Fruit fly (Drosophila melanogaster) whole organism, embryonic: ENCODE measurements around the gene RpS15Aa.

Experiments used
- Antp ChIP-seq: fragments of 200-800 bp; sonication (Bioruptor generic); optimal IDR thresholded peaks from 3 replicates; lab custom pipeline; 2016; ENCODE audit warnings: missing biosample characterization, missing genetic modification characterization
- Bgb ChIP-seq: fragments of 200-800 bp; sonication (Bioruptor generic); IDR thresholded peaks from 2 replicates; pipeline ENCODE4 v1.3.6; 2022; ENCODE audit warnings: missing biosample characterization, missing genetic modification characterization; ENCODE audit not compliant: partially characterized antibody
- CG12071 ChIP-seq: fragments of 200-800 bp; sonication (Bioruptor generic); optimal IDR thresholded peaks from 3 replicates; lab custom pipeline; 2018; ENCODE audit warnings: missing biosample characterization, mild to moderate bottlenecking, missing genetic modification characterization
- CG14050 ChIP-seq: fragments of 200-800 bp; sonication (Bioruptor generic); IDR thresholded peaks from 3 replicates; pipeline ENCODE4 v1.3.6; 2022; ENCODE audit warnings: missing biosample characterization, missing genetic modification characterization
- CG16813 ChIP-seq: fragments of 200-800 bp; sonication (Bioruptor generic); IDR thresholded peaks from 3 replicates; pipeline ENCODE4 v1.3.6; 2022; ENCODE audit warnings: missing biosample characterization, missing genetic modification characterization; ENCODE audit not compliant: partially characterized antibody
- CG17328 ChIP-seq: fragments of 200-800 bp; sonication (Bioruptor generic); IDR thresholded peaks from 2 replicates; pipeline ENCODE4 v1.3.6; 2022; ENCODE audit warnings: missing biosample characterization, missing genetic modification characterization
- CG17385 ChIP-seq: fragments of 200-800 bp; sonication (Bioruptor generic); optimal IDR thresholded peaks from 3 replicates; lab custom pipeline; 2018; ENCODE audit warnings: missing biosample characterization, mild to moderate bottlenecking, missing genetic modification characterization
- CG2199 ChIP-seq: fragments of 200-800 bp; sonication (Bioruptor generic); IDR thresholded peaks from 3 replicates; pipeline ENCODE4 v1.3.6; 2022; ENCODE audit warnings: missing biosample characterization, missing genetic modification characterization
- CG31441 ChIP-seq: fragments of 200-800 bp; sonication (Bioruptor generic); IDR thresholded peaks from 2 replicates; pipeline ENCODE4 v1.3.6; 2022; ENCODE audit warnings: missing biosample characterization, missing genetic modification characterization
- CG3838 ChIP-seq: fragments of 200-800 bp; sonication (Bioruptor generic); optimal IDR thresholded peaks from 3 replicates; lab custom pipeline; 2016; ENCODE audit warnings: missing biosample characterization, missing genetic modification characterization
- CG4730 ChIP-seq: fragments of 200-800 bp; sonication (Bioruptor generic); IDR thresholded peaks from 2 replicates; pipeline ENCODE4 v1.3.6; 2022; ENCODE audit warnings: missing biosample characterization, missing genetic modification characterization
- CG8388 ChIP-seq: fragments of 200-800 bp; sonication (Bioruptor generic); optimal IDR thresholded peaks from 2 replicates; lab custom pipeline; 2019; ENCODE audit warnings: missing biosample characterization, mild to moderate bottlenecking, missing genetic modification characterization, moderate library complexity
- CG9609 ChIP-seq: fragments of 200-800 bp; sonication (Bioruptor generic); optimal IDR thresholded peaks from 3 replicates; lab custom pipeline; 2016; ENCODE audit warnings: missing biosample characterization, missing genetic modification characterization
- CTCF ChIP-seq: fragments of 200-800 bp; sonication (Bioruptor generic); optimal IDR thresholded peaks from 2 replicates; lab custom pipeline; 2017; ENCODE audit warnings: missing biosample characterization, mild to moderate bottlenecking, missing genetic modification characterization, moderate library complexity
- Dp ChIP-seq: fragments of 200-800 bp; sonication (Bioruptor generic); optimal IDR thresholded peaks from 2 replicates; lab custom pipeline; 2018; ENCODE audit warnings: missing biosample characterization, mild to moderate bottlenecking, missing genetic modification characterization, moderate library complexity
- Drgx ChIP-seq: fragments of 200-800 bp; sonication (Bioruptor generic); IDR thresholded peaks from 2 replicates; pipeline ENCODE4 v1.3.6; 2022; ENCODE audit warnings: missing biosample characterization, missing genetic modification characterization
- MBD-R2 ChIP-seq: fragments of 200-800 bp; sonication (Bioruptor generic); IDR thresholded peaks from 2 replicates; pipeline ENCODE4 v1.3.6; 2022; ENCODE audit warnings: missing biosample characterization, missing genetic modification characterization
- Myb ChIP-seq: fragments of 200-800 bp; sonication (Bioruptor generic); optimal IDR thresholded peaks from 2 replicates; lab custom pipeline; 2016; ENCODE audit warnings: missing biosample characterization, missing genetic modification characterization
- Pdp1 ChIP-seq, 2 experiments: fragments of 200-800 bp; sonication (Bioruptor generic); optimal IDR thresholded peaks; 3 replicates each; lab custom pipeline; 2016; ENCODE audit warnings: missing biosample characterization in 2 of 2, missing genetic modification characterization in 2 of 2, mild to moderate bottlenecking in 1 of 2, moderate library complexity in 1 of 2
- Side ChIP-seq: fragments of 200-800 bp; sonication (Bioruptor generic); optimal IDR thresholded peaks from 2 replicates; lab custom pipeline; 2016; ENCODE audit warnings: missing biosample characterization, missing genetic modification characterization
- Tbp ChIP-seq: fragments of >200 bp; optimal IDR thresholded peaks from 2 replicates; lab custom pipeline; 2018; ENCODE audit warnings: missing biosample characterization, missing genetic modification characterization
- YL-1 ChIP-seq: fragments of 200-800 bp; sonication (Bioruptor generic); optimal IDR thresholded peaks from 3 replicates; lab custom pipeline; 2017; ENCODE audit warnings: missing biosample characterization, mild to moderate bottlenecking, missing genetic modification characterization
- cg ChIP-seq: fragments of 200-800 bp; sonication (Bioruptor generic); optimal IDR thresholded peaks from 3 replicates; lab custom pipeline; 2019; ENCODE audit warnings: missing biosample characterization, mild to moderate bottlenecking, missing genetic modification characterization, moderate library complexity
- chm ChIP-seq: fragments of 200-800 bp; sonication (Bioruptor generic); IDR thresholded peaks from 2 replicates; pipeline ENCODE4 v1.3.6; 2022; ENCODE audit warnings: missing biosample characterization, missing genetic modification characterization
- ci ChIP-seq: fragments of 200-800 bp; sonication (Bioruptor generic); IDR thresholded peaks from 3 replicates; pipeline ENCODE4 v1.3.6; 2022; ENCODE audit warnings: missing biosample characterization, missing genetic modification characterization
- crol ChIP-seq: fragments of 200-800 bp; sonication (Bioruptor generic); IDR thresholded peaks from 2 replicates; pipeline ENCODE4 v1.3.6; 2022; ENCODE audit warnings: missing biosample characterization, missing genetic modification characterization
- dmrt11E ChIP-seq: fragments of 200-800 bp; sonication (Bioruptor generic); optimal IDR thresholded peaks from 3 replicates; lab custom pipeline; 2018; ENCODE audit warnings: missing biosample characterization, mild to moderate bottlenecking, missing genetic modification characterization, moderate library complexity
- eve ChIP-seq, 2 experiments: fragments of >200 bp; optimal IDR thresholded peaks; 2 replicates each; lab custom pipeline; 2017; ENCODE audit warnings: missing biosample characterization in 2 of 2, missing genetic modification characterization in 2 of 2
- exex ChIP-seq: fragments of 200-800 bp; sonication (Bioruptor generic); optimal IDR thresholded peaks from 4 replicates; lab custom pipeline; 2018; ENCODE audit warnings: missing biosample characterization, mild to moderate bottlenecking, missing genetic modification characterization, moderate library complexity
- fd96Cb ChIP-seq: fragments of 200-800 bp; sonication (Bioruptor generic); optimal IDR thresholded peaks from 2 replicates; lab custom pipeline; 2018; ENCODE audit warnings: missing biosample characterization, mild to moderate bottlenecking, missing genetic modification characterization, moderate library complexity
- grn ChIP-seq: fragments of 200-800 bp; sonication (Bioruptor generic); optimal IDR thresholded peaks from 3 replicates; lab custom pipeline; 2017; ENCODE audit warnings: missing biosample characterization, missing genetic modification characterization
- ind ChIP-seq: fragments of 200-800 bp; sonication (Bioruptor generic); optimal IDR thresholded peaks from 3 replicates; lab custom pipeline; 2016; ENCODE audit warnings: missing biosample characterization, missing genetic modification characterization
- insv ChIP-seq, 2 experiments: fragments of 200-800 bp; sonication (Bioruptor generic); optimal IDR thresholded peaks; 3 replicates each; lab custom pipeline; 2016 to 2018; ENCODE audit warnings: missing biosample characterization in 2 of 2, missing genetic modification characterization in 2 of 2
- inv ChIP-seq: fragments of 200-800 bp; sonication (Bioruptor generic); IDR thresholded peaks from 2 replicates; pipeline ENCODE4 v1.3.6; 2022; ENCODE audit warnings: missing biosample characterization, missing genetic modification characterization; ENCODE audit not compliant: partially characterized antibody
- klu ChIP-seq: fragments of 200-800 bp; sonication (Bioruptor generic); IDR thresholded peaks from 2 replicates; pipeline ENCODE4 v1.3.6; 2022; ENCODE audit warnings: missing biosample characterization, missing genetic modification characterization
- lilli ChIP-seq: fragments of 200-800 bp; sonication (Bioruptor generic); optimal IDR thresholded peaks from 3 replicates; lab custom pipeline; 2016; ENCODE audit warnings: missing biosample characterization, missing genetic modification characterization
- lola ChIP-seq, 3 experiments: fragments of >200 bp in 2 of 3; fragments of 200-800 bp in 1 of 3; sonication (Bioruptor generic) in 1 of 3; optimal IDR thresholded peaks; 2 replicates each; lab custom pipeline; 2017 to 2019; ENCODE audit warnings: missing biosample characterization in 3 of 3, missing genetic modification characterization in 3 of 3, mild to moderate bottlenecking in 1 of 3, moderate library complexity in 1 of 3
- luna ChIP-seq: fragments of 200-800 bp; sonication (Bioruptor generic); optimal IDR thresholded peaks from 2 replicates; lab custom pipeline; 2016; ENCODE audit warnings: missing biosample characterization, missing genetic modification characterization
- nerfin-1 ChIP-seq: fragments of 200-800 bp; sonication (Bioruptor generic); optimal IDR thresholded peaks from 3 replicates; lab custom pipeline; 2019; ENCODE audit warnings: missing biosample characterization, mild to moderate bottlenecking, missing genetic modification characterization, moderate library complexity
- nom ChIP-seq: fragments of 200-800 bp; sonication (Bioruptor generic); optimal IDR thresholded peaks from 2 replicates; lab custom pipeline; 2017; ENCODE audit warnings: missing biosample characterization, missing genetic modification characterization, mild to moderate bottlenecking, moderate library complexity, missing genetic modification reagents
- org-1 ChIP-seq: fragments of 200-800 bp; sonication (Bioruptor generic); optimal IDR thresholded peaks from 2 replicates; lab custom pipeline; 2017; ENCODE audit warnings: missing biosample characterization, missing genetic modification characterization
- sug ChIP-seq: fragments of 200-800 bp; optimal IDR thresholded peaks from 2 replicates; lab custom pipeline; 2019; ENCODE audit warnings: missing biosample characterization, mild to moderate bottlenecking, missing genetic modification characterization, moderate library complexity

Gene RpS15Aa

dm6 chrX:13373239-13374153 lies 36.0 kb upstream of the RpS15Aa start (continued):
- TF ChIP-seq Bgb (no peak), luna (no peak), lola (GFP tag; optimal IDR thresholded peaks at IDR 0.05; lab: Kevin White, UChicago) (peak in 1 of 3 experiments; percentile 80), CG14050 (GFP tag; lab: Robert Waterston, UW) (peak; percentile 68; the same call in 2 of the 3 replicates), nerfin-1 (tag; lab: Kevin White, UChicago) (peak; percentile 34), Tbp (GFP tag; lab: Kevin White, UChicago) (no peak), grn (GFP tag; lab: Kevin White, UChicago) (peak; percentile 74), ind (GFP tag; lab: Kevin White, UChicago) (peak; percentile 84)

dm6 chrX:13372512-13372911 lies 35.0 kb upstream of the RpS15Aa start:
- no peak for TF ChIP-seq Drgx (GFP tag; lab: Robert Waterston, UW)
- peak; percentile 4 for TF ChIP-seq sug (tag; lab: Kevin White, UChicago)
- no peak for TF ChIP-seq CG3838
- peak; percentile 35 for TF ChIP-seq nom (GFP tag; lab: Kevin White, UChicago)
- no peak for TF ChIP-seq CTCF (GFP tag; lab: Kevin White, UChicago)
- peak in 1 of 2 experiments; percentile 67 for TF ChIP-seq Pdp1 (GFP tag; optimal IDR thresholded peaks at IDR 0.05; lab: Kevin White, UChicago)

- peak; percentile 65 for TF ChIP-seq sug (tag; lab: Kevin White, UChicago)
- TF ChIP-seq CG2199 (GFP tag; lab: Robert Waterston, UW) = no peak
- TF ChIP-seq chm (GFP tag; lab: Robert Waterston, UW) = no peak
- peak; percentile 69 for TF ChIP-seq crol (GFP tag; lab: Robert Waterston, UW)
- TF ChIP-seq insv (GFP tag; optimal IDR thresholded peaks at IDR 0.05; lab: Kevin White, UChicago) = peak in 1 of 2 experiments; percentile 20
- peak; percentile 2 for TF ChIP-seq grn (GFP tag; lab: Kevin White, UChicago)
- TF ChIP-seq exex = peak; percentile 18
- TF ChIP-seq lilli (GFP tag; lab: Kevin White, UChicago) = no peak
- peak in 1 of 2 experiments; percentile 46 for TF ChIP-seq Pdp1 (GFP tag; optimal IDR thresholded peaks at IDR 0.05; lab: Kevin White, UChicago)
- no peak for TF ChIP-seq CG17328 (GFP tag; lab: Robert Waterston, UW)
- TF ChIP-seq eve (GFP tag; optimal IDR thresholded peaks at IDR 0.05; lab: Kevin White, UChicago) = peak in 1 of 2 experiments; percentile 9
- no peak for TF ChIP-seq CG8388
- no peak for TF ChIP-seq Myb (GFP tag; lab: Kevin White, UChicago)
These were observed 34.2 kb upstream of the RpS15Aa start for dm6 chrX:13371704-13372049.

dm6 chrX:13370826-13371703 lies 33.6 kb upstream of the RpS15Aa start:
- no peak for TF ChIP-seq CG4730 (GFP tag; lab: Robert Waterston, UW)
- TF ChIP-seq lilli (GFP tag; lab: Kevin White, UChicago) = peak; percentile 22
- TF ChIP-seq CG9609 (GFP tag; lab: Kevin White, UChicago) = peak; percentile 36
- peak; percentile 18 for TF ChIP-seq Side
- peak; percentile 76 for TF ChIP-seq Bgb
- TF ChIP-seq Antp (GFP tag; lab: Kevin White, UChicago) = peak; percentile 8
- TF ChIP-seq dmrt11E (tag; lab: Kevin White, UChicago) = no peak
- TF ChIP-seq CG12071 (GFP tag; lab: Kevin White, UChicago) = no peak
- TF ChIP-seq YL-1 (GFP tag; lab: Kevin White, UChicago) = peak; percentile 6
- peak; percentile 23; the same call in 1 of the 2 replicates for TF ChIP-seq CG31441
- TF ChIP-seq CG16813 (GFP tag; lab: Robert Waterston, UW) = peak; percentile 53
- no peak for TF ChIP-seq klu (GFP tag; lab: Robert Waterston, UW)
- peak; percentile 80 for TF ChIP-seq Dp (GFP tag; lab: Kevin White, UChicago)
- peak; percentile 21; the same call in 1 of the 3 replicates for TF ChIP-seq ci
- TF ChIP-seq CG17385 (GFP tag; lab: Kevin White, UChicago) = no peak
- TF ChIP-seq cg = peak; percentile 80
- TF ChIP-seq org-1 = no peak
- TF ChIP-seq fd96Cb (tag; lab: Kevin White, UChicago) = no peak
- peak; percentile 59 for TF ChIP-seq MBD-R2 (GFP tag; lab: Robert Waterston, UW)
- peak; percentile 51 for TF ChIP-seq inv (GFP tag; lab: Robert Waterston, UW)
